Worm (Caenorhabditis elegans): Measurements from ENCODE around the gene cash-1.

cash-1 gene

ce11 chrV:10352928-10353427, 9.1 kb upstream of the cash-1 start, which contains the start of gene nol-56 (continued):
- TF ChIP-seq nhr-47 (tag; optimal IDR thresholded peaks at IDR 0.05) (peak; percentile 92), Y116A8C.19 (tag; optimal IDR thresholded peaks at IDR 0.05; ENCODE audit: borderline replicate concordance) (peak; percentile 2), snu-23 (GFP tag; optimal IDR thresholded peaks at IDR 0.05) (peak; percentile 92), ceh-90 (tag; optimal IDR thresholded peaks at IDR 0.05) (peak; percentile 75), ztf-4 (tag; optimal IDR thresholded peaks at IDR 0.05) (peak; percentile 42), dsc-1 (tag; optimal IDR thresholded peaks at IDR 0.05) (peak; percentile 88), nhr-77 (tag; optimal IDR thresholded peaks at IDR 0.05) (peak; percentile 37), nhr-84 (tag; optimal IDR thresholded peaks at IDR 0.05) (no peak), fos-1 (tag; optimal IDR thresholded peaks at IDR 0.05) (peak; percentile 44), dpl-1 (GFP tag; optimal IDR thresholded peaks at IDR 0.05) (peak; percentile 81 to 86 (median 85)), nhr-90 (tag; optimal IDR thresholded peaks at IDR 0.05; ENCODE audit: poor library complexity) (peak; percentile 90), jun-1 (tag; optimal IDR thresholded peaks at IDR 0.05) (peak; percentile 51), unc-62 (GFP tag; optimal IDR thresholded peaks at IDR 0.05) (no peak), C34B4.2 (tag; optimal IDR thresholded peaks at IDR 0.05) (no peak), blmp-1 (tag; optimal IDR thresholded peaks at IDR 0.05) (peak; percentile 85), mep-1 (tag; optimal IDR thresholded peaks at IDR 0.05) (peak; percentile 97), fkh-8 (tag; optimal IDR thresholded peaks at IDR 0.05) (peak; percentile 77), C04F5.9 (tag; optimal IDR thresholded peaks at IDR 0.05) (peak; percentile 74), lin-35 (GFP tag; optimal IDR thresholded peaks at IDR 0.05) (peak; percentile 88 to 91), nhr-20 (tag; optimal IDR thresholded peaks at IDR 0.05) (peak; percentile 91), hlh-17 (GFP tag; optimal IDR thresholded peaks at IDR 0.05; ENCODE audit: borderline replicate concordance) (no peak), unc-30 (tag; optimal IDR thresholded peaks at IDR 0.05) (no peak), ceh-63 (GFP tag; optimal IDR thresholded peaks at IDR 0.05) (no peak), pax-3 (tag; optimal IDR thresholded peaks at IDR 0.05) (peak; percentile 49), fkh-10 (GFP tag; optimal IDR thresholded peaks at IDR 0.05) (no peak), ces-1 (GFP tag; optimal IDR thresholded peaks at IDR 0.05) (no peak), lin-39 (tag; optimal IDR thresholded peaks at IDR 0.05) (peak; percentile 51), hpl-2 (GFP tag; optimal IDR thresholded peaks at IDR 0.05) (peak; percentile 0), elt-3 (tag; optimal IDR thresholded peaks at IDR 0.05) (peak in 2 of 6 experiments; percentile 44 to 47), lin-13 (GFP tag; optimal IDR thresholded peaks at IDR 0.05) (peak; percentile 81), hlh-4 (tag; optimal IDR thresholded peaks at IDR 0.05) (no peak), tbx-2 (tag; optimal IDR thresholded peaks at IDR 0.05) (peak; percentile 89), sox-4 (tag; optimal IDR thresholded peaks at IDR 0.05) (peak; percentile 85), nhr-11 (tag; optimal IDR thresholded peaks at IDR 0.05) (no peak), ceh-8 (GFP tag; optimal IDR thresholded peaks at IDR 0.05) (peak; percentile 54), sptf-1 (tag; optimal IDR thresholded peaks at IDR 0.05) (no peak), lin-14 (GFP tag; optimal IDR thresholded peaks at IDR 0.05) (peak; percentile 87), C16A3.4 (tag; optimal IDR thresholded peaks at IDR 0.05) (peak; percentile 87), pag-3 (tag; optimal IDR thresholded peaks at IDR 0.05; ENCODE audit: borderline replicate concordance, insufficient read depth) (no peak), mdl-1 (tag; optimal IDR thresholded peaks at IDR 0.05) (peak in 1 of 2 experiments; percentile 73), lir-3 (tag; optimal IDR thresholded peaks at IDR 0.05; ENCODE audit: poor library complexity) (peak; percentile 88), efl-3 (GFP tag; optimal IDR thresholded peaks at IDR 0.05) (peak; percentile 43), ets-5 (GFP tag; IDR thresholded peaks at IDR 0.05) (no peak), vab-15 (tag; optimal IDR thresholded peaks at IDR 0.05) (no peak), mab-9 (GFP tag; IDR thresholded peaks at IDR 0.05) (peak; percentile 62), nhr-12 (tag; optimal IDR thresholded peaks at IDR 0.05) (no peak), mef-2 (tag; optimal IDR thresholded peaks at IDR 0.05) (no peak), unc-98 (GFP tag; IDR thresholded peaks at IDR 0.05) (no peak), sup-37 (GFP tag; optimal IDR thresholded peaks at IDR 0.05) (no peak), fkh-4 (tag; optimal IDR thresholded peaks at IDR 0.05; ENCODE audit: borderline replicate concordance) (peak; percentile 43), nhr-28 (tag; optimal IDR thresholded peaks at IDR 0.05) (no peak), irx-1 (tag; optimal IDR thresholded peaks at IDR 0.05) (peak; percentile 78)

Data from whole organism, L1 larva.